Fruit fly (Drosophila melanogaster) whole organism, prepupa: ENCODE data around the gene CG10809.
A peak's percentile ranks its signal among the peaks of the same experiment; 100 is the strongest.

Experiments
- Blimp-1 ChIP-seq: fragments of 200-800 bp; sonication (Bioruptor generic); optimal IDR thresholded peaks from 3 replicates; lab custom pipeline; 2017; ENCODE audit warnings: missing biosample characterization, missing genetic modification characterization, mild to moderate bottlenecking, moderate library complexity, missing genetic modification reagents
- CG10631 ChIP-seq: fragments of 200-800 bp; sonication (Bioruptor generic); optimal IDR thresholded peaks from 2 replicates; lab custom pipeline; 2016; ENCODE audit warnings: missing biosample characterization, missing genetic modification characterization
- CG10669 ChIP-seq: fragments of 200-800 bp; sonication (Bioruptor generic); optimal IDR thresholded peaks from 3 replicates; lab custom pipeline; 2018; ENCODE audit warnings: missing biosample characterization, mild to moderate bottlenecking, missing genetic modification characterization, moderate library complexity
- CG15336 ChIP-seq: fragments of 200-800 bp; sonication (Bioruptor generic); IDR thresholded peaks from 2 replicates; pipeline ENCODE4 v1.3.6; 2022; ENCODE audit warnings: missing biosample characterization, missing genetic modification characterization
- CG1621 ChIP-seq: fragments of 200-800 bp; sonication (Bioruptor generic); optimal IDR thresholded peaks from 3 replicates; lab custom pipeline; 2018; ENCODE audit warnings: missing biosample characterization, mild to moderate bottlenecking, missing genetic modification characterization
- CG16779 ChIP-seq: fragments of 200-800 bp; sonication (Bioruptor generic); optimal IDR thresholded peaks from 3 replicates; lab custom pipeline; 2017; ENCODE audit warnings: missing biosample characterization, mild to moderate bottlenecking, missing genetic modification characterization
- CG3032 ChIP-seq: fragments of 200-800 bp; optimal IDR thresholded peaks from 2 replicates; lab custom pipeline; 2019; ENCODE audit warnings: missing biosample characterization, mild to moderate bottlenecking, missing genetic modification characterization, moderate library complexity
- CG31627 ChIP-seq: fragments of 200-800 bp; sonication (Bioruptor generic); optimal IDR thresholded peaks from 3 replicates; lab custom pipeline; 2016; ENCODE audit warnings: missing biosample characterization, missing genetic modification characterization
- CG32006 ChIP-seq: fragments of 200-800 bp; sonication (Bioruptor generic); optimal IDR thresholded peaks from 3 replicates; lab custom pipeline; 2017; ENCODE audit warnings: missing biosample characterization, mild to moderate bottlenecking, missing genetic modification characterization
- CG34406 ChIP-seq: fragments of 200-800 bp; sonication (Bioruptor generic); optimal IDR thresholded peaks from 3 replicates; lab custom pipeline; 2016; ENCODE audit warnings: missing biosample characterization, missing genetic modification characterization
- CG3919 ChIP-seq: fragments of 200-800 bp; sonication (Bioruptor generic); optimal IDR thresholded peaks from 3 replicates; lab custom pipeline; 2016; ENCODE audit warnings: missing biosample characterization, missing genetic modification characterization
- CG4318 ChIP-seq: fragments of 200-800 bp; sonication (Bioruptor generic); optimal IDR thresholded peaks from 3 replicates; lab custom pipeline; 2017; ENCODE audit warnings: missing biosample characterization, mild to moderate bottlenecking, missing genetic modification characterization
- CG6163 ChIP-seq: fragments of 200-800 bp; sonication (Bioruptor generic); IDR thresholded peaks from 3 replicates; pipeline ENCODE4 v1.3.6; 2022; ENCODE audit warnings: missing biosample characterization, missing genetic modification characterization
- CG6276 ChIP-seq: fragments of 200-800 bp; sonication (Bioruptor generic); optimal IDR thresholded peaks from 2 replicates; lab custom pipeline; 2017; ENCODE audit warnings: missing biosample characterization, mild to moderate bottlenecking, missing genetic modification characterization
- CG6792 ChIP-seq: fragments of 200-800 bp; sonication (Bioruptor generic); optimal IDR thresholded peaks from 3 replicates; lab custom pipeline; 2016; ENCODE audit warnings: missing biosample characterization, missing genetic modification characterization
- CG6808 ChIP-seq: fragments of 200-800 bp; sonication (Bioruptor generic); optimal IDR thresholded peaks from 3 replicates; lab custom pipeline; 2017; ENCODE audit warnings: missing biosample characterization, missing genetic modification characterization, mild to moderate bottlenecking, moderate library complexity, missing genetic modification reagents
- CG6854 ChIP-seq: fragments of 200-800 bp; sonication (Bioruptor generic); optimal IDR thresholded peaks from 2 replicates; lab custom pipeline; 2017; ENCODE audit warnings: missing biosample characterization, mild to moderate bottlenecking, missing genetic modification characterization
- CG7368 ChIP-seq: fragments of 200-800 bp; sonication (Bioruptor generic); optimal IDR thresholded peaks from 3 replicates; lab custom pipeline; 2016; ENCODE audit warnings: missing biosample characterization, missing genetic modification characterization
- CG8319 ChIP-seq: fragments of 200-800 bp; sonication (Bioruptor generic); optimal IDR thresholded peaks from 3 replicates; lab custom pipeline; 2016; ENCODE audit warnings: missing biosample characterization, missing genetic modification characterization
- CG9139 ChIP-seq: fragments of 200-800 bp; sonication (Bioruptor generic); optimal IDR thresholded peaks from 3 replicates; lab custom pipeline; 2017; ENCODE audit warnings: missing biosample characterization, mild to moderate bottlenecking, missing genetic modification characterization
- Eip75B ChIP-seq: fragments of 200-800 bp; sonication (Bioruptor generic); optimal IDR thresholded peaks from 3 replicates; lab custom pipeline; 2016; ENCODE audit warnings: missing biosample characterization, missing genetic modification characterization
- Eip78C ChIP-seq: fragments of 200-800 bp; sonication (Bioruptor generic); peaks from one replicate; lab custom pipeline; 2016; ENCODE audit warnings: missing biosample characterization, missing genetic modification characterization
- Eip93F ChIP-seq: fragments of 200-800 bp; sonication (Bioruptor generic); optimal IDR thresholded peaks from 2 replicates; lab custom pipeline; 2016; ENCODE audit warnings: missing biosample characterization, mild to moderate bottlenecking, missing genetic modification characterization
- Ets21C ChIP-seq: fragments of 200-800 bp; sonication (Bioruptor generic); optimal IDR thresholded peaks from 3 replicates; lab custom pipeline; 2016; ENCODE audit warnings: missing biosample characterization, missing genetic modification characterization
- Hr39 ChIP-seq: fragments of 200-800 bp; sonication (Bioruptor generic); optimal IDR thresholded peaks from 2 replicates; lab custom pipeline; 2016; ENCODE audit warnings: missing biosample characterization, missing genetic modification characterization
- Hr4 ChIP-seq: fragments of 200-800 bp; sonication (Bioruptor generic); optimal IDR thresholded peaks from 3 replicates; lab custom pipeline; 2016; ENCODE audit warnings: missing biosample characterization, missing genetic modification characterization
- Met ChIP-seq: fragments of 200-800 bp; sonication (Bioruptor generic); optimal IDR thresholded peaks from 3 replicates; lab custom pipeline; 2016; ENCODE audit warnings: missing biosample characterization, missing genetic modification characterization
- OdsH ChIP-seq: fragments of 200-800 bp; sonication (Bioruptor generic); optimal IDR thresholded peaks from 3 replicates; lab custom pipeline; 2016; ENCODE audit warnings: missing biosample characterization, missing genetic modification characterization
- Sox15 ChIP-seq: fragments of 200-800 bp; sonication (Bioruptor generic); optimal IDR thresholded peaks from 3 replicates; lab custom pipeline; 2016; ENCODE audit warnings: missing biosample characterization, missing genetic modification characterization
- acj6 ChIP-seq: fragments of 200-800 bp; sonication (Bioruptor generic); optimal IDR thresholded peaks from 3 replicates; lab custom pipeline; 2016; ENCODE audit warnings: missing biosample characterization, missing genetic modification characterization
- cyc ChIP-seq: fragments of 200-800 bp; sonication (Bioruptor generic); optimal IDR thresholded peaks from 3 replicates; lab custom pipeline; 2016; ENCODE audit warnings: missing biosample characterization, missing genetic modification characterization
- dac ChIP-seq: fragments of 200-800 bp; sonication (Bioruptor generic); optimal IDR thresholded peaks from 2 replicates; lab custom pipeline; 2017; ENCODE audit warnings: missing biosample characterization, mild to moderate bottlenecking, missing genetic modification characterization
- dsx ChIP-seq: fragments of 200-800 bp; optimal IDR thresholded peaks from 3 replicates; lab custom pipeline; 2019; ENCODE audit warnings: missing biosample characterization, mild to moderate bottlenecking, missing genetic modification characterization, moderate library complexity; ENCODE audit not compliant: poor library complexity, severe bottlenecking
- eg ChIP-seq: fragments of 200-800 bp; sonication (Bioruptor generic); IDR thresholded peaks from 3 replicates; pipeline ENCODE4 v1.3.6; 2022; ENCODE audit warnings: missing biosample characterization, missing genetic modification characterization
- esn ChIP-seq: fragments of 200-800 bp; sonication (Bioruptor generic); optimal IDR thresholded peaks from 2 replicates; lab custom pipeline; 2016; ENCODE audit warnings: missing biosample characterization, mild to moderate bottlenecking, missing genetic modification characterization, moderate library complexity
- fd59A ChIP-seq: fragments of 200-800 bp; sonication (Bioruptor generic); optimal IDR thresholded peaks from 2 replicates; lab custom pipeline; 2017; ENCODE audit warnings: missing biosample characterization, mild to moderate bottlenecking, missing genetic modification characterization, missing genetic modification reagents
- fd85E ChIP-seq: fragments of 200-800 bp; sonication (Bioruptor generic); optimal IDR thresholded peaks from 3 replicates; lab custom pipeline; 2016; ENCODE audit warnings: missing biosample characterization, missing genetic modification characterization
- lz ChIP-seq: fragments of 200-800 bp; sonication (Bioruptor generic); optimal IDR thresholded peaks from 3 replicates; lab custom pipeline; 2016; ENCODE audit warnings: missing biosample characterization, missing genetic modification characterization
- pdm3 ChIP-seq: fragments of 200-800 bp; sonication (Bioruptor generic); optimal IDR thresholded peaks from 3 replicates; lab custom pipeline; 2016; ENCODE audit warnings: missing biosample characterization, missing genetic modification characterization
- salr ChIP-seq, 2 experiments: fragments of 200-800 bp; sonication (Bioruptor generic); optimal IDR thresholded peaks; 3 replicates each; lab custom pipeline; 2016 to 2018; ENCODE audit warnings: missing biosample characterization in 2 of 2, missing genetic modification characterization in 2 of 2, mild to moderate bottlenecking in 1 of 2
- svp ChIP-seq: fragments of 200-800 bp; sonication (Bioruptor generic); peaks from one replicate; lab custom pipeline; 2016; ENCODE audit warnings: missing biosample characterization, missing genetic modification characterization
- topi ChIP-seq: fragments of 200-800 bp; sonication (Bioruptor generic); optimal IDR thresholded peaks from 3 replicates; lab custom pipeline; 2016; ENCODE audit warnings: missing biosample characterization, missing genetic modification characterization
- vri ChIP-seq: fragments of 200-800 bp; sonication (Bioruptor generic); optimal IDR thresholded peaks from 3 replicates; lab custom pipeline; 2016; ENCODE audit warnings: missing biosample characterization, mild to moderate bottlenecking, missing genetic modification characterization

The CG10809 gene

DNA sequence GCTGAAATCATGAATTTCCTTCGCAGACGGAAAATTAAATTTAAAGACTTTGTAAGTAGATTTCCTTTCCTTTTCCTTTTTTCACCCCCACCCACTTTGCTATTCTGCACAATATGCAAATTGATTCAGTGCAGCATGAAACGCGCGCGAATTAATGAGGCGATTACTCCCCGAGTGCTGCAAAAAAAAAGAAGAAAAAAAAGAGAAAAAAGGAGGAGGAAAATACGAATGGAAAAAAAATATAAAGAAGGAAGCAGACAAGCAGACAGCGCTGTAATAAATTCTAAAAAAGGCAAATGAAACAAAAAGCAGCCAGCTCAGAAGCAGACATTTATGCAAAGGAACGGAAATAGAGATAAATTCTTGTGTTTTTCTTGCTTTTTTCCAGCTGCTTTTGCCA, 10.9 kb downstream of the CG10809 start (continued):
- TF ChIP-seq Blimp-1 (GFP tag; lab: Kevin White, UChicago) (no peak), CG15336 (GFP tag; lab: Robert Waterston, UW) (peak; percentile 69), Sox15 (GFP tag; lab: Kevin White, UChicago) (no peak), salr (GFP tag; optimal IDR thresholded peaks at IDR 0.05; lab: Kevin White, UChicago) (peak; percentile 27 to 67), pdm3 (GFP tag; lab: Kevin White, UChicago) (peak; percentile 56), Eip93F (no peak), lz (GFP tag; lab: Kevin White, UChicago) (no peak), eg (GFP tag; lab: Robert Waterston, UW) (peak; percentile 85)

DNA sequence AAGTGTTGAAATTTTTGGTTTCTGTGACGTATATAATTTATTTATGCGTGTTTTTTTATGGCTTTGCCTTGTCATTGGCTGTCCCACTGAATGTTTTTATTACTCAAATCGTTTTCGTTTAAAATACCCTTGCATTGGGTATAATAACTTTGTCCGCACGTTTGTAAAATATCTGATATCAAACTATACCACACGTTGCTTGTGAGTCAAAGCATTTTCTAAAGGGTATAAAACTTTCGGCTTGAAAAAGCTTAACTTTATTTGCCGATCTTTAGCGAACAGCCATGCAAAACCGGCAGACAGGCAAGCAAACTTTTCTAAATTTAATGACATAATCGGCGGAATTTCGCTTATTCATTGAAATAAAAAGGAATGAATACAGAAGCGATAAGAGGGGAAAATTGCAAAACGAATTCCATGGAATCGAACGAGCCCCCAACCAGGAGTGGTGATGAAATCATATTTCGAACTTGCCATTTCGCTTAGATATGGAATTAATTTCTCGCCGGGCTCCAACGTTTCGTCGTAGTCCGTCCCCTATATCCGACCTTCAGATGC, 12.2 kb downstream of the CG10809 start:
- TF ChIP-seq CG3919 (GFP tag; lab: Kevin White, UChicago), result peak; percentile 4
- no peak for TF ChIP-seq Sox15 (GFP tag; lab: Kevin White, UChicago)
- TF ChIP-seq fd59A (GFP tag; lab: Kevin White, UChicago), result no peak
- TF ChIP-seq CG8319 (GFP tag; lab: Kevin White, UChicago), result no peak
- no peak for TF ChIP-seq CG6163
- TF ChIP-seq lz (GFP tag; lab: Kevin White, UChicago), result peak; percentile 48
- TF ChIP-seq CG7368 (GFP tag; lab: Kevin White, UChicago), result no peak
- TF ChIP-seq svp (GFP tag; lab: Kevin White, UChicago), result peak; percentile 47
- no peak for TF ChIP-seq dsx (GFP tag; lab: Kevin White, UChicago)
- TF ChIP-seq eg (GFP tag; lab: Robert Waterston, UW), result 0 out of 3 replicates have a peak, but pooled peaks have one; percentile 30
- no peak for TF ChIP-seq CG32006
- no peak for TF ChIP-seq fd85E (GFP tag; lab: Kevin White, UChicago)
- TF ChIP-seq CG1621 (tag; lab: Kevin White, UChicago), result no peak
- TF ChIP-seq vri (GFP tag; lab: Kevin White, UChicago), result peak; percentile 86
- TF ChIP-seq CG6276 (GFP tag; lab: Kevin White, UChicago), result no peak
- TF ChIP-seq CG34406, result no peak
- no peak for TF ChIP-seq CG16779 (tag; lab: Kevin White, UChicago)
- no peak for TF ChIP-seq salr (GFP tag; optimal IDR thresholded peaks at IDR 0.05; lab: Kevin White, UChicago)
- TF ChIP-seq Hr4 (GFP tag; lab: Kevin White, UChicago), result peak; percentile 35
- TF ChIP-seq acj6, result no peak
- peak; percentile 62 for TF ChIP-seq cyc (GFP tag; lab: Kevin White, UChicago)
- peak; percentile 2 for TF ChIP-seq OdsH (GFP tag; lab: Kevin White, UChicago)
- TF ChIP-seq Blimp-1 (GFP tag; lab: Kevin White, UChicago), result peak; percentile 12
- TF ChIP-seq CG10631, result no peak
- peak; percentile 48 for TF ChIP-seq CG31627 (GFP tag; lab: Kevin White, UChicago)
- TF ChIP-seq Hr39, result peak; percentile 66
- no peak for TF ChIP-seq CG6792 (GFP tag; lab: Kevin White, UChicago)
- TF ChIP-seq Ets21C, result peak; percentile 22
- peak; percentile 69 for TF ChIP-seq Eip78C (GFP tag; lab: Kevin White, UChicago)
- 0 out of 2 replicates have a peak, but pooled peaks have one; percentile 12 for TF ChIP-seq CG15336 (GFP tag; lab: Robert Waterston, UW)
- TF ChIP-seq Met (GFP tag; lab: Kevin White, UChicago), result no peak
- peak; percentile 58 for TF ChIP-seq esn
- peak; percentile 41 for TF ChIP-seq topi (GFP tag; lab: Kevin White, UChicago)

DNA sequence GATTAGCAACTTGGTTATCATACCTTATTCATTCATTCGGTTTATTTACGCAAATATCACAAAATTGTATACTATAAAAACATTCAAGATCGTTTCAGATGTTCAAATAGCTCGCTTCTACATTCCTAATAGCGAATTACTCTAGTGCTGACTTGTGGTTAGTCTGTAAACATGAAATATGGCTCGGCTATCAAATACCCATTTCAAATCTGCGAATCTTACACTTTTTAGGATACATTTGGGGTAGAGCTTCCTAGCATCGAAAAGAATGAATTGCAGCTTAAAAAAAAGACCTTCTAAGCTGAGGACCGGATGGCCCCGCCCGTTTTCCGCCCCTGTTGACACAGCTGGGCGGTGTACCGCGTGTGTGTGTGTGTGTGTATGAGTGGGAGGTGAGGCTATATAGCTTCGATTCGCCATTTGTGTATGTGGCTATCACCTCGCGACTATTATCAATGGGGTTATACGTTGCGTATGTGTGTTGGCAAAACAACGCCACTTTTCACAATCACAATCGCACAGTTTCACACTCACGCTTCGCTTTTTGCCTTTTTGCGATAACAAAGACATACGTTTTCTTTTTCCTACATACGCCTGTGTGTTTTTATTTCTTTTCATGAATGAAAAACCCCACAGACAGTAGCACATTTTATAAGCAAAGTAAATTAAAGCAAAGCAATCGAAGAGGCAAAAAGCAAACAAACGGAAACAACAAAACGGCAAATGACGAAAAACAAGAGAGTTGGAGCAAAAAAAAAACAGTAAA, 12.9 kb downstream of the CG10809 start:
- TF ChIP-seq CG6276 (GFP tag; lab: Kevin White, UChicago) (peak; percentile 18), vri (GFP tag; lab: Kevin White, UChicago) (no peak), CG10631 (no peak), salr (GFP tag; optimal IDR thresholded peaks at IDR 0.05; lab: Kevin White, UChicago) (no peak), OdsH (GFP tag; lab: Kevin White, UChicago) (no peak), svp (GFP tag; lab: Kevin White, UChicago) (peak; percentile 73), pdm3 (GFP tag; lab: Kevin White, UChicago) (no peak), dac (no peak), CG16779 (tag; lab: Kevin White, UChicago) (peak; percentile 62), Hr39 (no peak), CG4318 (GFP tag; lab: Kevin White, UChicago) (no peak), CG6808 (GFP tag; lab: Kevin White, UChicago) (no peak), CG9139 (GFP tag; lab: Kevin White, UChicago) (no peak), eg (GFP tag; lab: Robert Waterston, UW) (0 out of 3 replicates have a peak, but pooled peaks have one; percentile 34), CG3032 (tag; lab: Kevin White, UChicago) (peak; percentile 22), Eip75B (GFP tag; lab: Kevin White, UChicago) (no peak), topi (GFP tag; lab: Kevin White, UChicago) (no peak), CG6163 (peak; percentile 59; the same call in 2 of the 3 replicates), CG10669 (no peak), Met (GFP tag; lab: Kevin White, UChicago) (no peak), CG6854 (GFP tag; lab: Kevin White, UChicago) (no peak), fd59A (GFP tag; lab: Kevin White, UChicago) (no peak), CG15336 (GFP tag; lab: Robert Waterston, UW) (no peak)
